Fruit fly (Drosophila melanogaster) whole organism, embryonic: ENCODE results near the gene Cbl.

ENCODE experiments used
- ATbp ChIP-seq: fragments of 200-800 bp; sonication (Bioruptor generic); optimal IDR thresholded peaks from 2 replicates; lab custom pipeline; 2017; ENCODE audit warnings: missing biosample characterization, mild to moderate bottlenecking, missing genetic modification characterization, missing genetic modification reagents
- Aef1 ChIP-seq: fragments of 200-800 bp; sonication (Bioruptor generic); IDR thresholded peaks from 3 replicates; pipeline ENCODE4 v1.3.6; 2022; ENCODE audit warnings: missing biosample characterization, missing genetic modification characterization
- Bdp1 ChIP-seq: fragments of 200-800 bp; sonication (Bioruptor generic); optimal IDR thresholded peaks from 3 replicates; lab custom pipeline; 2016; ENCODE audit warnings: missing biosample characterization, missing genetic modification characterization
- Bgb ChIP-seq: fragments of 200-800 bp; sonication (Bioruptor generic); IDR thresholded peaks from 2 replicates; pipeline ENCODE4 v1.3.6; 2022; ENCODE audit warnings: missing biosample characterization, missing genetic modification characterization; ENCODE audit not compliant: partially characterized antibody
- Blimp-1 ChIP-seq: fragments of 200-800 bp; sonication (Bioruptor generic); optimal IDR thresholded peaks from 3 replicates; lab custom pipeline; 2018; ENCODE audit warnings: missing biosample characterization, missing genetic modification characterization, mild to moderate bottlenecking, moderate library complexity, missing genetic modification reagents
- CG10543 ChIP-seq: fragments of 200-800 bp; sonication (Bioruptor generic); optimal IDR thresholded peaks from 3 replicates; lab custom pipeline; 2017; ENCODE audit warnings: missing biosample characterization, mild to moderate bottlenecking, missing genetic modification characterization, moderate library complexity
- CG11723 ChIP-seq: fragments of 200-800 bp; sonication (Bioruptor generic); optimal IDR thresholded peaks from 2 replicates; lab custom pipeline; 2017; ENCODE audit warnings: missing biosample characterization, mild to moderate bottlenecking, missing genetic modification characterization
- CG15601 ChIP-seq: fragments of 200-800 bp; sonication (Bioruptor generic); optimal IDR thresholded peaks from 3 replicates; lab custom pipeline; 2019; ENCODE audit warnings: missing biosample characterization, mild to moderate bottlenecking, missing genetic modification characterization, moderate library complexity
- CG16779 ChIP-seq: fragments of 200-800 bp; sonication (Bioruptor generic); IDR thresholded peaks from 2 replicates; pipeline ENCODE4 v1.3.6; 2022; ENCODE audit warnings: missing biosample characterization, missing genetic modification characterization
- CG17359 ChIP-seq: fragments of 200-800 bp; sonication (Bioruptor generic); optimal IDR thresholded peaks from 3 replicates; lab custom pipeline; 2018; ENCODE audit warnings: missing biosample characterization, mild to moderate bottlenecking, missing genetic modification characterization, moderate library complexity
- CG17568 ChIP-seq: fragments of 200-800 bp; sonication (Bioruptor generic); optimal IDR thresholded peaks from 2 replicates; lab custom pipeline; 2018; ENCODE audit warnings: missing biosample characterization, mild to moderate bottlenecking, missing genetic modification characterization, moderate library complexity
- CG3065 ChIP-seq: fragments of 200-800 bp; sonication (Bioruptor generic); optimal IDR thresholded peaks from 2 replicates; lab custom pipeline; 2016; ENCODE audit warnings: missing biosample characterization, missing genetic modification characterization
- CG31224 ChIP-seq: fragments of 200-800 bp; sonication (Bioruptor generic); IDR thresholded peaks from 2 replicates; pipeline ENCODE4 v1.3.6; 2022; ENCODE audit warnings: missing biosample characterization, missing genetic modification characterization
- CG3995 ChIP-seq: fragments of 200-800 bp; sonication (Bioruptor generic); optimal IDR thresholded peaks from 3 replicates; lab custom pipeline; 2016; ENCODE audit warnings: missing biosample characterization, missing genetic modification characterization
- CG4820 ChIP-seq: fragments of 200-800 bp; sonication (Bioruptor generic); optimal IDR thresholded peaks from 3 replicates; lab custom pipeline; 2016; ENCODE audit warnings: missing biosample characterization, missing genetic modification characterization
- CG6175 ChIP-seq: fragments of 200-800 bp; sonication (Bioruptor generic); IDR thresholded peaks from 3 replicates; pipeline ENCODE4 v1.3.6; 2022; ENCODE audit warnings: missing biosample characterization, missing genetic modification characterization
- CG8944 ChIP-seq: fragments of 200-800 bp; sonication (Bioruptor generic); optimal IDR thresholded peaks from 3 replicates; lab custom pipeline; 2016; ENCODE audit warnings: missing biosample characterization, missing genetic modification characterization
- CrebB ChIP-seq: fragments of 200-800 bp; sonication (Bioruptor generic); optimal IDR thresholded peaks from 3 replicates; lab custom pipeline; 2018; ENCODE audit warnings: missing biosample characterization, mild to moderate bottlenecking, missing genetic modification characterization
- D19A ChIP-seq: fragments of 200-800 bp; optimal IDR thresholded peaks from 3 replicates; lab custom pipeline; 2019; ENCODE audit warnings: missing biosample characterization, mild to moderate bottlenecking, missing genetic modification characterization, moderate library complexity
- Deaf1 ChIP-seq: fragments of 200-800 bp; optimal IDR thresholded peaks from 3 replicates; lab custom pipeline; 2019; ENCODE audit warnings: missing biosample characterization, mild to moderate bottlenecking, missing genetic modification characterization, moderate library complexity
- Drgx ChIP-seq: fragments of 200-800 bp; sonication (Bioruptor generic); IDR thresholded peaks from 2 replicates; pipeline ENCODE4 v1.3.6; 2022; ENCODE audit warnings: missing biosample characterization, missing genetic modification characterization
- ERR ChIP-seq: fragments of 200-800 bp; sonication (Bioruptor generic); optimal IDR thresholded peaks from 2 replicates; lab custom pipeline; 2016; ENCODE audit warnings: missing biosample characterization, missing genetic modification characterization
- Hey ChIP-seq: fragments of 200-800 bp; sonication (Bioruptor generic); optimal IDR thresholded peaks from 3 replicates; lab custom pipeline; 2018; ENCODE audit warnings: missing biosample characterization, mild to moderate bottlenecking, missing genetic modification characterization
- Hr78 ChIP-seq, 2 experiments: fragments of 200-800 bp in 1 of 2; fragments of >200 bp in 1 of 2; sonication (Bioruptor generic) in 1 of 2; optimal IDR thresholded peaks; 2 replicates each; lab custom pipeline; 2017 to 2019; ENCODE audit warnings: missing biosample characterization in 2 of 2, missing genetic modification characterization in 2 of 2, mild to moderate bottlenecking in 1 of 2, moderate library complexity in 1 of 2
- Oaz ChIP-seq: fragments of 200-800 bp; sonication (Bioruptor generic); IDR thresholded peaks from 2 replicates; pipeline ENCODE4 v1.3.6; 2022; ENCODE audit warnings: missing biosample characterization, missing genetic modification characterization
- Sox102F ChIP-seq: fragments of 200-800 bp; sonication (Bioruptor generic); optimal IDR thresholded peaks from 2 replicates; lab custom pipeline; 2018; ENCODE audit warnings: missing biosample characterization, mild to moderate bottlenecking, missing genetic modification characterization, moderate library complexity
- Stat92E ChIP-seq, 3 experiments: fragments of >200 bp in 2 of 3; fragments of 200-800 bp in 1 of 3; sonication (Bioruptor generic) in 1 of 3; optimal IDR thresholded peaks; 2 replicates each; lab custom pipeline; 2017 to 2019; ENCODE audit warnings: missing biosample characterization in 3 of 3, missing genetic modification characterization in 3 of 3, mild to moderate bottlenecking in 1 of 3, moderate library complexity in 1 of 3
- Trl ChIP-seq, 3 experiments: fragments of >200 bp in 2 of 3; fragments of 200-800 bp in 1 of 3; sonication (Bioruptor generic) in 1 of 3; optimal IDR thresholded peaks; 2 replicates in 1 of 3; 3 replicates in 2 of 3; lab custom pipeline; 2016 to 2017; ENCODE audit warnings: missing biosample characterization in 1 of 3, missing genetic modification characterization in 1 of 3
- ac ChIP-seq: fragments of 200-800 bp; sonication (Bioruptor generic); optimal IDR thresholded peaks from 3 replicates; lab custom pipeline; 2017; ENCODE audit warnings: missing biosample characterization, mild to moderate bottlenecking, missing genetic modification characterization
- aop ChIP-seq: fragments of 200-800 bp; sonication (Bioruptor generic); IDR thresholded peaks from 2 replicates; pipeline ENCODE4 v1.3.6; 2022; ENCODE audit warnings: missing biosample characterization, missing genetic modification characterization
- bab2 ChIP-seq: fragments of 200-800 bp; sonication (Bioruptor generic); optimal IDR thresholded peaks from 2 replicates; lab custom pipeline; 2016; ENCODE audit warnings: missing biosample characterization, missing genetic modification characterization
- btn ChIP-seq: fragments of 200-800 bp; sonication (Bioruptor generic); optimal IDR thresholded peaks from 2 replicates; lab custom pipeline; 2016; ENCODE audit warnings: missing biosample characterization, missing genetic modification characterization
- cad ChIP-seq: fragments of >200 bp; optimal IDR thresholded peaks from 2 replicates; lab custom pipeline; 2017; ENCODE audit warnings: missing biosample characterization, missing genetic modification characterization
- chinmo ChIP-seq: fragments of 200-800 bp; sonication (Bioruptor generic); IDR thresholded peaks from 4 replicates; pipeline ENCODE4 v1.3.6; 2022; ENCODE audit warnings: missing biosample characterization, missing genetic modification characterization; ENCODE audit not compliant: partially characterized antibody
- crol ChIP-seq: fragments of 200-800 bp; sonication (Bioruptor generic); IDR thresholded peaks from 2 replicates; pipeline ENCODE4 v1.3.6; 2022; ENCODE audit warnings: missing biosample characterization, missing genetic modification characterization
- disco-r ChIP-seq: fragments of 200-800 bp; sonication (Bioruptor generic); optimal IDR thresholded peaks from 2 replicates; lab custom pipeline; 2016; ENCODE audit warnings: missing biosample characterization, missing genetic modification characterization
- h ChIP-seq: fragments of >200 bp; optimal IDR thresholded peaks from 2 replicates; lab custom pipeline; 2017
- ind ChIP-seq: fragments of 200-800 bp; sonication (Bioruptor generic); optimal IDR thresholded peaks from 3 replicates; lab custom pipeline; 2016; ENCODE audit warnings: missing biosample characterization, missing genetic modification characterization
- klu ChIP-seq: fragments of 200-800 bp; sonication (Bioruptor generic); IDR thresholded peaks from 2 replicates; pipeline ENCODE4 v1.3.6; 2022; ENCODE audit warnings: missing biosample characterization, missing genetic modification characterization
- kni ChIP-seq: fragments of 200-800 bp; sonication (Bioruptor generic); optimal IDR thresholded peaks from 3 replicates; lab custom pipeline; 2017; ENCODE audit warnings: mild to moderate bottlenecking, missing biosample characterization, missing genetic modification reagents, missing genetic modification characterization
- mirr ChIP-seq: fragments of 200-800 bp; sonication (Bioruptor generic); optimal IDR thresholded peaks from 3 replicates; lab custom pipeline; 2018; ENCODE audit warnings: missing biosample characterization, mild to moderate bottlenecking, missing genetic modification characterization
- org-1 ChIP-seq: fragments of 200-800 bp; sonication (Bioruptor generic); optimal IDR thresholded peaks from 2 replicates; lab custom pipeline; 2017; ENCODE audit warnings: missing biosample characterization, missing genetic modification characterization
- phol ChIP-seq: fragments of 200-800 bp; sonication (Bioruptor generic); optimal IDR thresholded peaks from 3 replicates; lab custom pipeline; 2018; ENCODE audit warnings: missing biosample characterization, mild to moderate bottlenecking, missing genetic modification characterization, moderate library complexity
- pnt ChIP-seq: fragments of 200-800 bp; sonication (Bioruptor generic); optimal IDR thresholded peaks from 3 replicates; lab custom pipeline; 2016; ENCODE audit warnings: missing biosample characterization, missing genetic modification characterization
- prd ChIP-seq, 3 experiments: fragments of >200 bp in 2 of 3; fragments of 200-800 bp in 1 of 3; sonication (Bioruptor generic) in 1 of 3; optimal IDR thresholded peaks in 2 of 3; IDR thresholded peaks in 1 of 3; 2 replicates in 2 of 3; 3 replicates in 1 of 3; pipeline versions ENCODE4 v1.3.6 to Lab custom; 2017 to 2022; ENCODE audit warnings: missing biosample characterization in 1 of 3, missing genetic modification characterization in 1 of 3
- pros ChIP-seq: fragments of 200-800 bp; sonication (Bioruptor generic); optimal IDR thresholded peaks from 3 replicates; lab custom pipeline; 2019; ENCODE audit warnings: missing biosample characterization, mild to moderate bottlenecking, missing genetic modification characterization, moderate library complexity
- pum ChIP-seq: fragments of 200-800 bp; sonication (Bioruptor generic); optimal IDR thresholded peaks from 2 replicates; lab custom pipeline; 2016; ENCODE audit warnings: missing biosample characterization, missing genetic modification characterization
- seq ChIP-seq: fragments of 200-800 bp; sonication (Bioruptor generic); IDR thresholded peaks from 2 replicates; pipeline ENCODE4 v1.3.6; 2022; ENCODE audit warnings: missing biosample characterization, missing genetic modification characterization
- slbo ChIP-seq: fragments of 200-800 bp; sonication (Bioruptor generic); IDR thresholded peaks from 2 replicates; pipeline ENCODE4 v1.3.6; 2022; ENCODE audit warnings: missing biosample characterization, missing genetic modification characterization
- zfh1 ChIP-seq: fragments of 200-800 bp; sonication (Bioruptor generic); IDR thresholded peaks from 3 replicates; pipeline ENCODE4 v1.3.6; 2022; ENCODE audit warnings: missing biosample characterization, missing genetic modification characterization
- zfh2 ChIP-seq: fragments of 200-800 bp; sonication (Bioruptor generic); optimal IDR thresholded peaks from 2 replicates; lab custom pipeline; 2016; ENCODE audit warnings: missing biosample characterization, missing genetic modification characterization

Cbl gene

dm6 chr3L:8418984-8419383 lies 5.8 kb upstream of the Cbl start (continued):
- TF ChIP-seq CG3995 (GFP tag; lab: Kevin White, UChicago) (no peak), btn (no peak), CrebB (tag; lab: Kevin White, UChicago) (no peak), CG17568 (GFP tag; lab: Kevin White, UChicago) (no peak), cad (no peak), pum (GFP tag; lab: Kevin White, UChicago) (peak; percentile 17), Oaz (GFP tag; lab: Robert Waterston, UW) (no peak), CG3065 (GFP tag; lab: Kevin White, UChicago) (no peak), CG6175 (GFP tag; lab: Robert Waterston, UW) (no peak), Blimp-1 (GFP tag; lab: Kevin White, UChicago) (peak; percentile 47), ERR (no peak), Bdp1 (GFP tag; lab: Kevin White, UChicago) (no peak), Hey (tag; lab: Kevin White, UChicago) (no peak), zfh1 (GFP tag; lab: Robert Waterston, UW) (peak; percentile 64; the same call in 1 of the 3 replicates), CG15601 (tag; lab: Kevin White, UChicago) (no peak), CG16779 (GFP tag; lab: Robert Waterston, UW) (no peak), slbo (GFP tag; lab: Robert Waterston, UW) (0 out of 2 replicates have a peak, but pooled peaks have one; percentile 20), phol (peak; percentile 33), Aef1 (no peak), bab2 (GFP tag; lab: Kevin White, UChicago) (peak; percentile 33), pnt (GFP tag; lab: Kevin White, UChicago) (peak; percentile 10), D19A (tag; lab: Kevin White, UChicago) (no peak), CG4820 (GFP tag; lab: Kevin White, UChicago) (peak; percentile 12), ac (GFP tag; lab: Kevin White, UChicago) (no peak), CG8944 (GFP tag; lab: Kevin White, UChicago) (peak; percentile 18), disco-r (GFP tag; lab: Kevin White, UChicago) (no peak), CG31224 (no peak), Bgb (no peak), prd (optimal IDR thresholded peaks at IDR 0.05; lab: Kevin White, UChicago) (no peak), prd (GFP tag; IDR thresholded peaks at IDR 0.05; lab: Robert Waterston, UW) (peak; percentile 53; the same call in 2 of the 3 replicates), Stat92E (GFP tag; optimal IDR thresholded peaks at IDR 0.05; lab: Kevin White, UChicago) (no peak), seq (GFP tag; lab: Robert Waterston, UW) (no peak), Trl (optimal IDR thresholded peaks at IDR 0.05; lab: Kevin White, UChicago) (no peak), Trl (GFP tag; optimal IDR thresholded peaks at IDR 0.05; lab: Kevin White, UChicago) (no peak), zfh2 (GFP tag; lab: Kevin White, UChicago) (no peak), CG11723 (no peak), CG17359 (peak; percentile 37), ind (GFP tag; lab: Kevin White, UChicago) (peak; percentile 13), klu (GFP tag; lab: Robert Waterston, UW) (no peak), org-1 (peak; percentile 7), Sox102F (GFP tag; lab: Kevin White, UChicago) (peak; percentile 53)

dm6 chr3L:8419622-8420176 lies 5.1 kb upstream of the Cbl start:
- no peak for TF ChIP-seq pros (GFP tag; lab: Kevin White, UChicago)
- peak; percentile 90 for TF ChIP-seq crol
- TF ChIP-seq h (lab: Kevin White, UChicago): no peak
- 0 out of 2 replicates have a peak, but pooled peaks have one; percentile 7 for TF ChIP-seq Drgx (GFP tag; lab: Robert Waterston, UW)
- TF ChIP-seq CG6175 (GFP tag; lab: Robert Waterston, UW): peak; percentile 37; the same call in 1 of the 3 replicates
- no peak for TF ChIP-seq ATbp (GFP tag; lab: Kevin White, UChicago)
- TF ChIP-seq mirr (GFP tag; lab: Kevin White, UChicago): peak; percentile 13
- peak; percentile 85 for TF ChIP-seq Deaf1 (tag; lab: Kevin White, UChicago)
- TF ChIP-seq chinmo (GFP tag; lab: Robert Waterston, UW): 0 out of 4 replicates have a peak, but pooled peaks have one; percentile 28
- TF ChIP-seq aop: no peak
- TF ChIP-seq kni (GFP tag; lab: Kevin White, UChicago): peak; percentile 29
- peak in 1 of 2 experiments; percentile 98 for TF ChIP-seq Hr78 (GFP tag; optimal IDR thresholded peaks at IDR 0.05; lab: Kevin White, UChicago)
- peak; percentile 16 for TF ChIP-seq CG10543 (GFP tag; lab: Kevin White, UChicago)
- TF ChIP-seq Oaz (GFP tag; lab: Robert Waterston, UW): no peak
